Worm (Caenorhabditis elegans) whole organism, young adult: ENCODE measurements around the gene T21D12.7.

Source experiments
- F33H1.4 ChIP-seq: fragments of 200-800 bp; sonication (Bioruptor generic); IDR thresholded peaks from 2 replicates; pipeline ENCODE4 v1.3.6; 2022; ENCODE audit warnings: missing genetic modification reagents, missing genetic modification characterization, missing compliant biosample characterization
- F57C9.4 ChIP-seq: sonication (generic microtip); optimal IDR thresholded peaks from 2 replicates; lab custom pipeline; 2017; ENCODE audit warnings: mild to moderate bottlenecking, missing genetic modification characterization, missing compliant biosample characterization
- let-526 ChIP-seq: fragments of 200-800 bp; sonication (Bioruptor generic); IDR thresholded peaks from 2 replicates; pipeline ENCODE4 v1.3.6; 2022; ENCODE audit warnings: missing genetic modification reagents, missing genetic modification characterization, missing compliant biosample characterization
- ztf-3 ChIP-seq: fragments of 200-800 bp; sonication (Bioruptor generic); optimal IDR thresholded peaks from 2 replicates; lab custom pipeline; 2018; ENCODE audit warnings: mild to moderate bottlenecking, missing genetic modification characterization, missing compliant biosample characterization

DNA sequence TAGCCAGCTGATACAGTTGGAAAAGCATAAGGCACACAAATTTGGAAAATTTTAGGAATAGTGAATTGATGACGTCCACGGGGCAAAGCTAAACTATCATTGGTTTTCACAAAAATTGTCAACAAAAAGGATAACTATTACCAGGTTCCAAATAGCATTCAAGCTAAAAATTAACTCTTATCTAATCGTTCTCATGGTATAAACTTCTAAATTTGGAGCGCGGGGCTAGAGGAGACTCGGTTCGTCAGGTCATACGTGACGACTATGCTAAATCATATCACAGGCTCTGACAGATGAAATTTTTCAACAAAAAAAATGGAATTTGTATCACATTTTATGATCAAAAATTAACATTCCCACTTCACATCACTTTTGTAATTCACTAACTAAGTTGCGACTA lies 7.9 kb upstream of the T21D12.7 start:
- no peak for TF ChIP-seq ztf-3 (GFP tag; lab: Kevin White, UChicago)
- TF ChIP-seq F33H1.4 (GFP tag; lab: Robert Waterston, UW), result no peak
- no peak for TF ChIP-seq F57C9.4 (tag; lab: Kevin White, UChicago)
- TF ChIP-seq let-526 (GFP tag; lab: Robert Waterston, UW), result no peak
